Worm (Caenorhabditis elegans) whole organism, mixed stage, embryonic: ENCODE data around the gene Y65A5A.24.

Source experiments
- M03D4.4 ChIP-seq: sonication (generic microtip); optimal IDR thresholded peaks from 2 replicates; lab custom pipeline; 2017; ENCODE audit warnings: mild to moderate bottlenecking, missing genetic modification characterization, missing compliant biosample characterization
- bed-3 ChIP-seq: fragments of 200-800 bp; sonication (Bioruptor generic); optimal IDR thresholded peaks from 3 replicates; lab custom pipeline; 2018; ENCODE audit warnings: mild to moderate bottlenecking, missing genetic modification characterization, moderate library complexity, missing compliant biosample characterization
- blmp-1 ChIP-seq: fragments of 150-350 bp; optimal IDR thresholded peaks from 2 replicates; lab custom pipeline; 2014; ENCODE audit warnings: missing biosample characterization, missing genetic modification characterization
- ceh-39 ChIP-seq: fragments of 150-350 bp; optimal IDR thresholded peaks from 2 replicates; lab custom pipeline; 2014; ENCODE audit warnings: missing biosample characterization, missing genetic modification characterization
- ceh-43 ChIP-seq: fragments of 200-800 bp; sonication (Bioruptor generic); optimal IDR thresholded peaks from 2 replicates; lab custom pipeline; 2018; ENCODE audit warnings: mild to moderate bottlenecking, missing genetic modification characterization, moderate library complexity, missing compliant biosample characterization
- ceh-83 ChIP-seq: fragments of 200-800 bp; sonication (Bioruptor generic); optimal IDR thresholded peaks from 2 replicates; lab custom pipeline; 2018; ENCODE audit warnings: mild to moderate bottlenecking, missing genetic modification characterization, missing compliant biosample characterization
- ces-1 ChIP-seq: fragments of 150-350 bp; optimal IDR thresholded peaks from 2 replicates; lab custom pipeline; 2014; ENCODE audit warnings: missing biosample characterization, missing genetic modification reagents, missing genetic modification characterization
- cnd-1 ChIP-seq: fragments of 200-800 bp; sonication (Bioruptor generic); optimal IDR thresholded peaks from 2 replicates; lab custom pipeline; 2018; ENCODE audit warnings: mild to moderate bottlenecking, missing genetic modification characterization, missing compliant biosample characterization
- drap-1 ChIP-seq: fragments of 200-800 bp; sonication (Bioruptor generic); optimal IDR thresholded peaks from 3 replicates; lab custom pipeline; 2018; ENCODE audit warnings: mild to moderate bottlenecking, missing genetic modification characterization, missing compliant biosample characterization
- elt-1 ChIP-seq: sonication (generic microtip); optimal IDR thresholded peaks from 2 replicates; lab custom pipeline; 2017; ENCODE audit warnings: missing genetic modification characterization, mild to moderate bottlenecking, missing compliant biosample characterization, antibody characterized with exemption, moderate library complexity, borderline replicate concordance; ENCODE audit not compliant: insufficient read depth
- elt-3 ChIP-seq: fragments of 150-350 bp; optimal IDR thresholded peaks from 2 replicates; lab custom pipeline; 2014; ENCODE audit warnings: missing biosample characterization, missing genetic modification characterization
- flh-1 ChIP-seq: fragments of 200-800 bp; sonication (Bioruptor generic); optimal IDR thresholded peaks from 2 replicates; lab custom pipeline; 2018; ENCODE audit warnings: mild to moderate bottlenecking, missing genetic modification characterization, moderate library complexity, missing compliant biosample characterization
- ham-2 ChIP-seq: fragments of 200-800 bp; sonication (Bioruptor generic); optimal IDR thresholded peaks from 2 replicates; lab custom pipeline; 2018; ENCODE audit warnings: mild to moderate bottlenecking, missing genetic modification characterization, missing compliant biosample characterization
- hlh-1 ChIP-seq: fragments of 150-350 bp; optimal IDR thresholded peaks from 2 replicates; lab custom pipeline; 2014; ENCODE audit warnings: missing biosample characterization, missing genetic modification reagents, missing genetic modification characterization
- lin-13 ChIP-seq: fragments of 150-350 bp; optimal IDR thresholded peaks from 2 replicates; lab custom pipeline; 2014; ENCODE audit warnings: missing biosample characterization, missing genetic modification characterization
- lin-32 ChIP-seq: fragments of 200-800 bp; sonication (Bioruptor generic); optimal IDR thresholded peaks from 2 replicates; lab custom pipeline; 2018; ENCODE audit warnings: mild to moderate bottlenecking, missing genetic modification characterization, missing compliant biosample characterization
- lsy-2 ChIP-seq: fragments of 150-350 bp; optimal IDR thresholded peaks from 2 replicates; lab custom pipeline; 2014; ENCODE audit warnings: missing biosample characterization, missing genetic modification characterization
- mab-5 ChIP-seq: fragments of 150-350 bp; optimal IDR thresholded peaks from 2 replicates; lab custom pipeline; 2014; ENCODE audit warnings: missing biosample characterization, missing genetic modification characterization
- mep-1 ChIP-seq: fragments of 150-350 bp; optimal IDR thresholded peaks from 2 replicates; lab custom pipeline; 2017; ENCODE audit warnings: missing biosample characterization, missing genetic modification reagents, missing genetic modification characterization, inconsistent platforms
- mls-2 ChIP-seq: sonication (generic microtip); optimal IDR thresholded peaks from 2 replicates; lab custom pipeline; 2016; ENCODE audit warnings: mild to moderate bottlenecking, missing genetic modification characterization, moderate library complexity, missing compliant biosample characterization
- nhr-12 ChIP-seq: fragments of 150-350 bp; optimal IDR thresholded peaks from 2 replicates; lab custom pipeline; 2014; ENCODE audit warnings: missing biosample characterization, missing genetic modification characterization
- nhr-2 ChIP-seq: fragments of 150-350 bp; optimal IDR thresholded peaks from 2 replicates; lab custom pipeline; 2014; ENCODE audit warnings: missing biosample characterization, missing genetic modification characterization
- nhr-237 ChIP-seq: fragments of 150-350 bp; optimal IDR thresholded peaks from 2 replicates; lab custom pipeline; 2014; ENCODE audit warnings: missing biosample characterization, missing genetic modification characterization
- nhr-28 ChIP-seq: fragments of 150-350 bp; optimal IDR thresholded peaks from 2 replicates; lab custom pipeline; 2014; ENCODE audit warnings: missing biosample characterization, missing genetic modification characterization
- nhr-76 ChIP-seq: sonication (generic microtip); optimal IDR thresholded peaks from 2 replicates; lab custom pipeline; 2017; ENCODE audit warnings: missing biosample characterization, missing genetic modification characterization
- pha-4 ChIP-seq: fragments of 150-350 bp; optimal IDR thresholded peaks from 2 replicates; lab custom pipeline; 2018; ENCODE audit warnings: missing biosample characterization, missing genetic modification reagents, missing genetic modification characterization
- sem-2 ChIP-seq: fragments of 200-800 bp; sonication (Bioruptor generic); optimal IDR thresholded peaks from 2 replicates; lab custom pipeline; 2018; ENCODE audit warnings: mild to moderate bottlenecking, missing genetic modification characterization, missing compliant biosample characterization
- snpc-4 ChIP-seq: fragments of 150-350 bp; optimal IDR thresholded peaks from 2 replicates; lab custom pipeline; 2014; ENCODE audit warnings: missing biosample characterization, missing genetic modification characterization
- sptf-1 ChIP-seq: sonication (generic microtip); optimal IDR thresholded peaks from 2 replicates; lab custom pipeline; 2017; ENCODE audit warnings: mild to moderate bottlenecking, missing genetic modification characterization, moderate library complexity, missing compliant biosample characterization
- tbx-8 ChIP-seq: fragments of 200-800 bp; sonication (Bioruptor generic); optimal IDR thresholded peaks from 2 replicates; lab custom pipeline; 2018; ENCODE audit warnings: mild to moderate bottlenecking, missing genetic modification characterization, moderate library complexity, missing compliant biosample characterization
- unc-120 ChIP-seq: sonication (generic microtip); optimal IDR thresholded peaks from 2 replicates; lab custom pipeline; 2017; ENCODE audit warnings: missing genetic modification characterization, missing compliant biosample characterization; ENCODE audit not compliant: poor library complexity, severe bottlenecking
- unc-39 ChIP-seq: fragments of 150-350 bp; optimal IDR thresholded peaks from 2 replicates; lab custom pipeline; 2014; ENCODE audit warnings: missing biosample characterization, missing genetic modification characterization
- unc-62 ChIP-seq: fragments of 150-350 bp; optimal IDR thresholded peaks from 2 replicates; lab custom pipeline; 2014; ENCODE audit warnings: missing biosample characterization, missing genetic modification reagents, missing genetic modification characterization
- zip-8 ChIP-seq: fragments of 150-350 bp; optimal IDR thresholded peaks from 2 replicates; lab custom pipeline; 2014; ENCODE audit warnings: missing biosample characterization, missing genetic modification characterization
- ztf-11 ChIP-seq: fragments of 150-350 bp; optimal IDR thresholded peaks from 2 replicates; lab custom pipeline; 2014; ENCODE audit warnings: missing biosample characterization, missing genetic modification characterization

The Y65A5A.24 gene

ce11 chrIV:16397845-16398607 is 4.3 kb downstream of the Y65A5A.24 start:
- TF ChIP-seq bed-3 (GFP tag; lab: Kevin White, UChicago): peak; percentile 23
- no peak for TF ChIP-seq lsy-2 (tag; lab: Kevin White, UChicago)
- peak; percentile 65 for TF ChIP-seq ceh-43 (GFP tag; lab: Kevin White, UChicago)
- TF ChIP-seq sptf-1: peak; percentile 80
- TF ChIP-seq elt-3 (tag; lab: Kevin White, UChicago): no peak
- no peak for TF ChIP-seq mab-5 (tag; lab: Kevin White, UChicago)
- peak; percentile 50 for TF ChIP-seq ham-2 (GFP tag; lab: Kevin White, UChicago)
- TF ChIP-seq tbx-8 (GFP tag; lab: Kevin White, UChicago): peak; percentile 68
- no peak for TF ChIP-seq unc-39 (tag; lab: Kevin White, UChicago)
- TF ChIP-seq zip-8 (tag; lab: Kevin White, UChicago): peak; percentile 25
- TF ChIP-seq ceh-83 (GFP tag; lab: Kevin White, UChicago): peak; percentile 83
- peak; percentile 1 for TF ChIP-seq lin-32 (GFP tag; lab: Kevin White, UChicago)
- no peak for TF ChIP-seq nhr-237 (tag; lab: Kevin White, UChicago)
- peak; percentile 69 for TF ChIP-seq elt-1
- peak; percentile 73 for TF ChIP-seq drap-1
- peak; percentile 21 for TF ChIP-seq ces-1 (GFP tag; lab: Kevin White, UChicago)
- TF ChIP-seq blmp-1 (tag; lab: Kevin White, UChicago): no peak
- TF ChIP-seq sem-2: peak; percentile 72
- TF ChIP-seq unc-62 (GFP tag; lab: Kevin White, UChicago): peak; percentile 8
- TF ChIP-seq hlh-1: no peak
- TF ChIP-seq M03D4.4: peak; percentile 72
- TF ChIP-seq snpc-4: no peak
- TF ChIP-seq nhr-12 (tag; lab: Kevin White, UChicago): no peak
- peak; percentile 46 for TF ChIP-seq flh-1
- peak; percentile 41 for TF ChIP-seq lin-13 (tag; lab: Kevin White, UChicago)
- TF ChIP-seq cnd-1 (tag; lab: Kevin White, UChicago): peak; percentile 85
- TF ChIP-seq pha-4 (tag; lab: Kevin White, UChicago): no peak
- peak; percentile 75 for TF ChIP-seq nhr-2
- no peak for TF ChIP-seq ztf-11
- TF ChIP-seq ceh-39: no peak
- TF ChIP-seq mep-1 (tag; lab: Kevin White, UChicago): no peak
- TF ChIP-seq unc-120 (tag; lab: Kevin White, UChicago): peak; percentile 58
- TF ChIP-seq nhr-76 (tag; lab: Kevin White, UChicago): no peak
- TF ChIP-seq nhr-28 (tag; lab: Kevin White, UChicago): no peak
- TF ChIP-seq mls-2 (tag; lab: Kevin White, UChicago): peak; percentile 73

DNA sequence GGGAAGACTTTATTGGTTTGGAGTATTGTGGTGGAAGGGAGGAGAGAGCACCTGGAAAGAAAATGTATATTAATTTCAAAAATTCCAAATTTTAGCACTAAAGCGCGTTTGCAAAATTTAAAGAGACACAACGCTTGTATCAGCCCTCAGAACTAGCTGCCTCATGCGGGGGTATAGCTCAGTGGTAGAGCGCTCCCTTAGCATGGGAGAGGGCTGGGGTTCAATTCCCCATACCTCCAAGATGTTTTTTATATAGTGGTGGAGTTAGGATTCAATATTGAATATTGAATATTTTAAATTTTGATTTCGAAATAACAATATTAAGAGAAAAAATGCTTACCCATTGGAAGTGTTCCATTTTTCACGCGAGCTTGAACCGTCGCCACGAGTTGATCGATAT is 5.2 kb downstream of the Y65A5A.24 start:
- TF ChIP-seq ceh-83 (GFP tag; lab: Kevin White, UChicago) (peak; percentile 64), sem-2 (peak; percentile 52), ceh-39 (no peak), M03D4.4 (peak; percentile 51), unc-39 (tag; lab: Kevin White, UChicago) (no peak), hlh-1 (no peak), nhr-28 (tag; lab: Kevin White, UChicago) (no peak), tbx-8 (GFP tag; lab: Kevin White, UChicago) (peak; percentile 15), mls-2 (tag; lab: Kevin White, UChicago) (peak; percentile 48), sptf-1 (peak; percentile 68), cnd-1 (tag; lab: Kevin White, UChicago) (peak; percentile 79), elt-1 (no peak), flh-1 (peak; percentile 42), drap-1 (peak; percentile 43), ham-2 (GFP tag; lab: Kevin White, UChicago) (peak; percentile 0), unc-120 (tag; lab: Kevin White, UChicago) (peak; percentile 39)

DNA sequence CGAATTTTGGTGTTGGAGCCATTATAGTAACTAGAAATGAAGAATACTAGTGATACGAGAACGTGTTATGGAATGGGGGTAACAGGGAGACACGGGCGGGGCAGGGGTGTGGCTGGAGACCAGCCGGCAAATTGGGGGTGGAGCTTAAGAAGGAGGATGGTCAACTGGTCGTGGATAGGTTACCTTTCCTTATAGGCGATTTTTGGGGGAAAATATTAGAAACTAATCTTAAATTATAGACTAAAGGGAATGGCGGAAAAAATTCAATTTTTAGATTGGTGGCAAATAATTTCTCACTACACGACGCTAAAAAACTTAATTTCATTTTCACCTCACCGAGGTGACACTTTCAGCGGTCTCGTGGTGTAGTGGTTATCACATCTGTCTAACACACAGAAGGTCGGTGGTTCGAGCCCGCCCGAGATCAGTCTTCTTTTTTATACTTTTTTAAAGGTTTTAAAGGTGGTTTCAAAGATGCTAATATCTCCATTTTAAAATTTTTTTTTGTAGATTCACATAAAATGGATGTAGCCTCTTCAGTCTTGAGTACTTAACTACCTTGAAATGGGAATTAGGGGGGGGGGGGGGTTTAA is 6.1 kb downstream of the Y65A5A.24 start, which contains the start of gene Y65A5A.1:
Gene Y65A5A.1, minus strand, starts transcription at position 51 of the 593 bp plus-strand sequence.
- no peak for TF ChIP-seq flh-1
- no peak for TF ChIP-seq cnd-1 (tag; lab: Kevin White, UChicago)
- TF ChIP-seq sem-2: no peak
- no peak for TF ChIP-seq ces-1 (GFP tag; lab: Kevin White, UChicago)
- no peak for TF ChIP-seq unc-120 (tag; lab: Kevin White, UChicago)
- no peak for TF ChIP-seq elt-3 (tag; lab: Kevin White, UChicago)
- TF ChIP-seq hlh-1: no peak
